Worm (Caenorhabditis elegans): ENCODE data around the gene egg-3.

- TF ChIP-seq unc-39 (tag; optimal IDR thresholded peaks at IDR 0.05) (no peak), skn-1 (tag; optimal IDR thresholded peaks at IDR 0.05) (no peak), nhr-28 (tag; optimal IDR thresholded peaks at IDR 0.05) (no peak), mml-1 (tag; optimal IDR thresholded peaks at IDR 0.05) (no peak), elt-3 (tag; optimal IDR thresholded peaks at IDR 0.05) (no peak), unc-62 (GFP tag; optimal IDR thresholded peaks at IDR 0.05) (no peak), egl-27 (tag; optimal IDR thresholded peaks at IDR 0.05) (no peak)
Observed at ce11 chrII:10873631-10874030, 10.6 kb downstream of the egg-3 start, which contains the start of gene orc-2.
